Fruit fly (Drosophila melanogaster): ENCODE results near the gene CG4375.

The CG4375 gene

DNA sequence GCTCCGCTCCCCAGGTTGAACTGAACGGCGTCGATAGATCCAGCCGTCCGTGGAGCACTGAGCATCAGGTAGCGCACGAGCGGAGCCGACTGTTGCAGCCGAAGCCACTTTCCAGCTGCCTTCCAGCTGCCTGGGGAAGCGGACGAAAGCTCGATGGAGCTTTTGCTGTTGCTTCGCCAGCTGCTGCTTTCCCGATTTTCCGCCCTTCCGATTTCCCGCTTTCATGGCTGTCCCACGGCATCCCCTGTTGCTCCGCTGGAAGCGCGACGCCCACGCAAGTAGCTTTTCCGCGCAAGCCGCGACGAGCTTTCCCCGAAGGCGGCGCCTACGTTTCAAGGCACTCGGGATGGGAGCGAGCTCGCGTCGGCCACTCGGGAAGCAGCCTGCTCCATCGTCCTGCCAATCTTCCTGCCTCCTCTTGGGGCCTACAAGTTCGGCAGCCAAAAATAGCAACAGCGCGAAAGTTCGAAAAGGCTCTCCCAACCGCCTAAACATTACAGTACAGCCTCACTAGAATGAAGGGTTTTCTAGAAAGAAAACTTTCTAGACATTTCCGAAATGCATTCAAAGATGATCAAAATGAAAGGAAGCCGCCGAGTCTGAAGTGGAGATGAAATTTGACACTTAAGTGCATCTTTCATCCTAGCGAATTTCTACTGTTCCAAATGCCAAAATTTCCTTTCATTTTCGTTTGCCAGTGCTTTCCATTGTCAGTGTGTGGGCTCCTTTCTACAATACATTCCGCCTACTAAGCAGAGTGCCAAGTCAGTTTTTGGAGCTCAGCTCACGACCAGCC lies 16.7 kb upstream of the CG4375 start (continued):
- TF ChIP-seq CG30020 (tag; optimal IDR thresholded peaks at IDR 0.05), result no peak
- TF ChIP-seq CG9215 (GFP tag; IDR thresholded peaks at IDR 0.05), result peak; percentile 51; the same call in 1 of the 2 replicates
- no peak for TF ChIP-seq CG12236 (GFP tag; optimal IDR thresholded peaks at IDR 0.05)
- 0 out of 2 replicates have a peak, but pooled peaks have one; percentile 8 for TF ChIP-seq CG3847 (GFP tag; IDR thresholded peaks at IDR 0.05)
- TF ChIP-seq repo (GFP tag; optimal IDR thresholded peaks at IDR 0.05), result no peak
- no peak for TF ChIP-seq H15 (GFP tag; IDR thresholded peaks at IDR 0.05)
- TF ChIP-seq Gug (GFP tag; IDR thresholded peaks at IDR 0.05), result peak; percentile 20; the same call in 1 of the 4 replicates
- TF ChIP-seq CG30431 (GFP tag; optimal IDR thresholded peaks at IDR 0.05), result no peak
- TF ChIP-seq CG9727 (GFP tag; optimal IDR thresholded peaks at IDR 0.05), result peak; percentile 21
- TF ChIP-seq crp (GFP tag; optimal IDR thresholded peaks at IDR 0.05), result no peak
- TF ChIP-seq CG12071 (GFP tag; optimal IDR thresholded peaks at IDR 0.05), result no peak
- no peak for TF ChIP-seq CG6791 (GFP tag; IDR thresholded peaks at IDR 0.05; ENCODE audit: partially characterized antibody)
- no peak for TF ChIP-seq CG7963 (GFP tag; IDR thresholded peaks at IDR 0.05; ENCODE audit: partially characterized antibody)
- no peak for TF ChIP-seq inv (GFP tag; IDR thresholded peaks at IDR 0.05; ENCODE audit: partially characterized antibody)
- TF ChIP-seq CG7745 (tag; optimal IDR thresholded peaks at IDR 0.05), result no peak
- TF ChIP-seq prd (optimal IDR thresholded peaks at IDR 0.05), result no peak
- TF ChIP-seq prd (GFP tag; IDR thresholded peaks at IDR 0.05), result 0 out of 3 replicates have a peak, but pooled peaks have one; percentile 27
- TF ChIP-seq CG11504 (tag; optimal IDR thresholded peaks at IDR 0.05), result no peak
- TF ChIP-seq CG15514 (GFP tag; optimal IDR thresholded peaks at IDR 0.05), result no peak
- TF ChIP-seq usp (GFP tag; optimal IDR thresholded peaks at IDR 0.05), result no peak
- TF ChIP-seq CG34376 (GFP tag; optimal IDR thresholded peaks at IDR 0.05), result peak; percentile 5
- no peak for TF ChIP-seq Stat92E (GFP tag; optimal IDR thresholded peaks at IDR 0.05)
- no peak for TF ChIP-seq CG8478 (optimal IDR thresholded peaks at IDR 0.05)
- TF ChIP-seq Fer2 (tag; optimal IDR thresholded peaks at IDR 0.05), result peak; percentile 4
- no peak for TF ChIP-seq HLHmδ (GFP tag; optimal IDR thresholded peaks at IDR 0.05)
- TF ChIP-seq CG1602 (GFP tag; optimal IDR thresholded peaks at IDR 0.05), result no peak
- no peak for TF ChIP-seq CG7928 (GFP tag; optimal IDR thresholded peaks at IDR 0.05)
- no peak for TF ChIP-seq abd-A (tag; optimal IDR thresholded peaks at IDR 0.05)
- no peak for TF ChIP-seq dati (GFP tag; IDR thresholded peaks at IDR 0.05)
- TF ChIP-seq CG13775 (GFP tag; optimal IDR thresholded peaks at IDR 0.05), result no peak
- TF ChIP-seq Pdp1 (GFP tag; optimal IDR thresholded peaks at IDR 0.05), result peak in 1 of 2 experiments; percentile 4
- no peak for TF ChIP-seq Sry-δ (GFP tag; optimal IDR thresholded peaks at IDR 0.05)
- TF ChIP-seq CG7556 (GFP tag; optimal IDR thresholded peaks at IDR 0.05), result peak; percentile 62
- TF ChIP-seq CG6689 (GFP tag; IDR thresholded peaks at IDR 0.05), result no peak
- TF ChIP-seq yki (optimal IDR thresholded peaks at IDR 0.05), result no peak
- TF ChIP-seq wdn (GFP tag; IDR thresholded peaks at IDR 0.05), result peak; percentile 57
- TF ChIP-seq Lpt (GFP tag; optimal IDR thresholded peaks at IDR 0.05), result no peak
- TF ChIP-seq vfl (GFP tag; optimal IDR thresholded peaks at IDR 0.05), result no peak
- peak; percentile 82 for TF ChIP-seq slbo (GFP tag; IDR thresholded peaks at IDR 0.05)
- no peak for TF ChIP-seq sisA (GFP tag; IDR thresholded peaks at IDR 0.05)
- TF ChIP-seq Bgb (GFP tag; IDR thresholded peaks at IDR 0.05; ENCODE audit: partially characterized antibody), result no peak
- no peak for TF ChIP-seq BtbVII (GFP tag; optimal IDR thresholded peaks at IDR 0.05)
- no peak for TF ChIP-seq tup (GFP tag; optimal IDR thresholded peaks at IDR 0.05)
- TF ChIP-seq HLH3B (GFP tag; IDR thresholded peaks at IDR 0.05), result no peak
- TF ChIP-seq bigmax (GFP tag; optimal IDR thresholded peaks at IDR 0.05), result no peak
- no peak for TF ChIP-seq dmrt99B (tag; optimal IDR thresholded peaks at IDR 0.05)
- no peak for TF ChIP-seq ssp (GFP tag; IDR thresholded peaks at IDR 0.05)
- TF ChIP-seq esg (GFP tag; conservative IDR thresholded peaks at IDR 0.05), result no peak
- no peak for TF ChIP-seq CG14050 (GFP tag; IDR thresholded peaks at IDR 0.05)
- no peak for TF ChIP-seq Usf (GFP tag; optimal IDR thresholded peaks at IDR 0.05)

Data from whole organism, embryonic.